Worm (Caenorhabditis elegans) whole organism, early embryonic: ENCODE measurements around the gene K06H6.2.

ENCODE experiments used
- F13C5.2 ChIP-seq: sonication (generic microtip); optimal IDR thresholded peaks from 2 replicates; lab custom pipeline; 2017; ENCODE audit warnings: mild to moderate bottlenecking, missing genetic modification characterization, inconsistent platforms, missing compliant biosample characterization
- aly-1 ChIP-seq: sonication (generic microtip); optimal IDR thresholded peaks from 2 replicates; lab custom pipeline; 2016; ENCODE audit warnings: missing genetic modification characterization, missing compliant biosample characterization
- ama-1 ChIP-seq: fragments of 150-350 bp; optimal IDR thresholded peaks from 2 replicates; lab custom pipeline; 2014
- ceh-13 ChIP-seq: fragments of 200-800 bp; sonication (Bioruptor generic); optimal IDR thresholded peaks from 2 replicates; lab custom pipeline; 2018; ENCODE audit warnings: mild to moderate bottlenecking, missing genetic modification characterization, missing compliant biosample characterization
- ceh-36 ChIP-seq: sonication (generic microtip); optimal IDR thresholded peaks from 2 replicates; lab custom pipeline; 2016; ENCODE audit warnings: missing genetic modification characterization, inconsistent platforms, missing compliant biosample characterization
- ets-7 ChIP-seq: sonication (generic microtip); optimal IDR thresholded peaks from 2 replicates; lab custom pipeline; 2016; ENCODE audit warnings: missing genotype, missing genetic modification characterization, missing compliant biosample characterization
- flt-1 ChIP-seq: fragments of 200-800 bp; sonication (Bioruptor generic); IDR thresholded peaks from 2 replicates; pipeline ENCODE4 v1.3.6; 2022; ENCODE audit warnings: missing genetic modification characterization, missing compliant biosample characterization
- hmg-4 ChIP-seq: fragments of 200-800 bp; sonication (Bioruptor generic); optimal IDR thresholded peaks from 2 replicates; lab custom pipeline; 2018; ENCODE audit warnings: mild to moderate bottlenecking, missing genetic modification characterization, missing compliant biosample characterization
- hnd-1 ChIP-seq: sonication (generic microtip); optimal IDR thresholded peaks from 2 replicates; lab custom pipeline; 2016; ENCODE audit warnings: missing genetic modification characterization, missing compliant biosample characterization
- pes-1 ChIP-seq: fragments of 200-800 bp; sonication (Bioruptor generic); IDR thresholded peaks from 2 replicates; pipeline ENCODE4 v1.3.6; 2022; ENCODE audit warnings: missing genetic modification reagents, missing genetic modification characterization, missing compliant biosample characterization
- scrt-1 ChIP-seq: fragments of 200-800 bp; sonication (Bioruptor generic); IDR thresholded peaks from 2 replicates; pipeline ENCODE4 v1.3.6; 2022; ENCODE audit warnings: missing genetic modification characterization, missing compliant biosample characterization
- tbx-11 ChIP-seq: fragments of 200-800 bp; sonication (Bioruptor generic); IDR thresholded peaks from 2 replicates; pipeline ENCODE4 v1.3.6; 2022; ENCODE audit warnings: missing genetic modification characterization, missing compliant biosample characterization
- tra-4 ChIP-seq: sonication (generic microtip); optimal IDR thresholded peaks from 2 replicates; lab custom pipeline; 2017; ENCODE audit warnings: missing genetic modification characterization, missing compliant biosample characterization

ce11 chrV:559940-560339 is 25.6 kb upstream of the K06H6.2 start, which contains the start of gene srx-7:
- TF ChIP-seq aly-1 (no peak), tra-4 (tag; lab: Kevin White, UChicago) (no peak), hmg-4 (GFP tag; lab: Kevin White, UChicago) (no peak), ama-1 (lab: Kevin White, UChicago) (no peak), flt-1 (GFP tag; lab: Robert Waterston, UW) (no peak), ets-7 (tag; lab: Kevin White, UChicago) (no peak), ceh-36 (tag; lab: Kevin White, UChicago) (no peak), hnd-1 (tag; lab: Kevin White, UChicago) (no peak), scrt-1 (GFP tag; lab: Robert Waterston, UW) (no peak), pes-1 (no peak), tbx-11 (GFP tag; lab: Robert Waterston, UW) (no peak), ceh-13 (GFP tag; lab: Kevin White, UChicago) (no peak), F13C5.2 (tag; lab: Kevin White, UChicago) (no peak)
